Worm (Caenorhabditis elegans): ENCODE measurements around the gene C04C11.1.

DNA sequence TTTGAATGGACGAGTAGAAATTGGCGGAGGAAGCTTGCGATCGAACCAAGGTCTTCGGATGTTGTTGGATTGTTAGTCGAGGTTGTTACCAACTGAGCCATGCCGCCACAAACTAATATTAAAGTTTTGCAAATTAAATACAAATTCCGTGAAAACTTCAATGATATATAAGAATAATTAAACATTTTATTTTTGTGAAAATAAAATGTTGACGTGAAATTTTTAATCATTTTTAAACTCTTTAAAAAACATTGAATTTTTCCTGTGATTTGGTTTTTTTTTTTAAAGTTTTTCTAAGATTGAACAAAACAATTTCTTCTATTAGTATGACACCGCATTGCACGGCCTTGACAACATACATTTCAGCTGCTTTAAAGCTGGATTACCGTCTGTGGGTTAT, 29.7 kb upstream of the C04C11.1 start, which contains the start of gene C31E10.11:
- no peak for TF ChIP-seq lin-39 (tag; optimal IDR thresholded peaks at IDR 0.05)
- TF ChIP-seq nhr-237 (tag; optimal IDR thresholded peaks at IDR 0.05): no peak
- TF ChIP-seq ZK546.5 (tag; optimal IDR thresholded peaks at IDR 0.05): no peak

Data from whole organism, L3 larva.